Fruit fly (Drosophila melanogaster) whole organism, wandering third instar larva: Measurements from ENCODE around the gene cac.

Source experiments
- Abd-B ChIP-seq: fragments of >200 bp; optimal IDR thresholded peaks from 2 replicates; lab custom pipeline; 2017; ENCODE audit warnings: missing biosample characterization, missing genetic modification characterization
- CG32264 ChIP-seq: fragments of 200-800 bp; sonication (Bioruptor generic); optimal IDR thresholded peaks from 2 replicates; lab custom pipeline; 2016; ENCODE audit warnings: missing biosample characterization, missing genetic modification characterization
- CG9705 ChIP-seq: fragments of 200-800 bp; sonication (Bioruptor generic); optimal IDR thresholded peaks from 2 replicates; lab custom pipeline; 2018; ENCODE audit warnings: missing biosample characterization, mild to moderate bottlenecking, missing genetic modification characterization
- CrebA ChIP-seq: fragments of 200-800 bp; sonication (Bioruptor generic); optimal IDR thresholded peaks from 2 replicates; lab custom pipeline; 2016; ENCODE audit warnings: missing biosample characterization, mild to moderate bottlenecking, missing genetic modification characterization, borderline replicate concordance
- Dfd ChIP-seq: fragments of >200 bp; optimal IDR thresholded peaks from 2 replicates; lab custom pipeline; 2017; ENCODE audit warnings: missing biosample characterization, missing genetic modification characterization
- GATAd ChIP-seq: sonication (Bioruptor generic); optimal IDR thresholded peaks from 2 replicates; lab custom pipeline; 2016; ENCODE audit warnings: missing biosample characterization, missing genetic modification characterization
- HLH106 ChIP-seq: fragments of 200-800 bp; optimal IDR thresholded peaks from 3 replicates; lab custom pipeline; 2019; ENCODE audit warnings: missing biosample characterization, mild to moderate bottlenecking, missing genetic modification characterization, moderate library complexity
- Hnf4 ChIP-seq: fragments of 200-800 bp; sonication (Bioruptor generic); optimal IDR thresholded peaks from 2 replicates; lab custom pipeline; 2016; ENCODE audit warnings: missing biosample characterization, mild to moderate bottlenecking, missing genetic modification characterization
- Mio ChIP-seq: sonication (Bioruptor generic); optimal IDR thresholded peaks from 2 replicates; lab custom pipeline; 2016; ENCODE audit warnings: missing biosample characterization, missing genetic modification characterization
- Myc ChIP-seq: fragments of >200 bp; optimal IDR thresholded peaks from 2 replicates; lab custom pipeline; 2017
- OdsH ChIP-seq: fragments of 200-800 bp; sonication (Bioruptor generic); optimal IDR thresholded peaks from 2 replicates; lab custom pipeline; 2016; ENCODE audit warnings: missing biosample characterization, mild to moderate bottlenecking, missing genetic modification characterization
- Rel ChIP-seq, 2 experiments: fragments of 200-800 bp; sonication (Bioruptor generic) in 1 of 2; optimal IDR thresholded peaks; 2 replicates in 1 of 2; 3 replicates in 1 of 2; lab custom pipeline; 2016 to 2019; ENCODE audit warnings: mild to moderate bottlenecking in 2 of 2, missing biosample characterization in 2 of 2, missing genetic modification characterization in 2 of 2, moderate library complexity in 1 of 2
- Sp1 ChIP-seq: fragments of 200-800 bp; sonication (Bioruptor generic); optimal IDR thresholded peaks from 3 replicates; lab custom pipeline; 2019; ENCODE audit warnings: missing biosample characterization, mild to moderate bottlenecking, missing genetic modification characterization, moderate library complexity
- Vsx2 ChIP-seq: fragments of 200-300, 225-300 bp; sonication (Bioruptor generic); optimal IDR thresholded peaks from 2 replicates; lab custom pipeline; 2018; ENCODE audit warnings: missing biosample characterization, missing genetic modification characterization; ENCODE audit not compliant: partially characterized antibody
- br ChIP-seq: fragments of 200-800 bp; sonication (Bioruptor generic); optimal IDR thresholded peaks from 2 replicates; lab custom pipeline; 2016; ENCODE audit warnings: missing biosample characterization, missing genetic modification characterization
- brk ChIP-seq: fragments of 200-800 bp; sonication (Bioruptor generic); optimal IDR thresholded peaks from 2 replicates; lab custom pipeline; 2016; ENCODE audit warnings: missing biosample characterization, mild to moderate bottlenecking, missing genetic modification characterization
- dl ChIP-seq, 2 experiments: fragments of 175-275, 200-275 bp in 1 of 2; fragments of 200-275 bp in 1 of 2; sonication (Bioruptor generic); optimal IDR thresholded peaks; lab custom pipeline; 2018; ENCODE audit warnings: mild to moderate bottlenecking in 2 of 2, missing biosample characterization in 2 of 2, missing genetic modification characterization in 2 of 2, moderate library complexity in 2 of 2; ENCODE audit not compliant: partially characterized antibody in 2 of 2, insufficient read depth in 1 of 2
- dmrt93B ChIP-seq: fragments of 200-800 bp; sonication (Bioruptor generic); optimal IDR thresholded peaks from 2 replicates; lab custom pipeline; 2018; ENCODE audit warnings: missing biosample characterization, mild to moderate bottlenecking, missing genetic modification characterization
- dsf ChIP-seq: sonication (Bioruptor generic); optimal IDR thresholded peaks from 2 replicates; lab custom pipeline; 2016; ENCODE audit warnings: missing biosample characterization, missing genetic modification characterization, borderline replicate concordance
- ey ChIP-seq: fragments of 200-800 bp; sonication (Bioruptor generic); optimal IDR thresholded peaks from 2 replicates; lab custom pipeline; 2016; ENCODE audit warnings: missing biosample characterization, missing genetic modification characterization
- foxo ChIP-seq, 2 experiments: fragments of 200-800 bp; sonication (Bioruptor generic); optimal IDR thresholded peaks; 2 replicates in 1 of 2; 3 replicates in 1 of 2; lab custom pipeline; 2016 to 2017; ENCODE audit warnings: missing biosample characterization in 2 of 2, missing genetic modification characterization in 2 of 2
- fru ChIP-seq: fragments of 200-800 bp; sonication (Bioruptor generic); optimal IDR thresholded peaks from 3 replicates; lab custom pipeline; 2016; ENCODE audit warnings: missing biosample characterization, mild to moderate bottlenecking, missing genetic modification characterization
- h ChIP-seq: fragments of 200-800 bp; sonication (Bioruptor generic); optimal IDR thresholded peaks from 3 replicates; lab custom pipeline; 2016; ENCODE audit warnings: missing biosample characterization, mild to moderate bottlenecking, missing genetic modification characterization
- lola ChIP-seq: fragments of >200 bp; optimal IDR thresholded peaks from 2 replicates; lab custom pipeline; 2017; ENCODE audit warnings: missing biosample characterization, missing genetic modification characterization
- psq ChIP-seq: fragments of 200-800 bp; sonication (Bioruptor generic); optimal IDR thresholded peaks from 3 replicates; lab custom pipeline; 2017; ENCODE audit warnings: missing biosample characterization, mild to moderate bottlenecking, missing genetic modification characterization, moderate library complexity
- rgr ChIP-seq: fragments of 200-800 bp; sonication (Bioruptor generic); optimal IDR thresholded peaks from 3 replicates; lab custom pipeline; 2016; ENCODE audit warnings: missing biosample characterization, mild to moderate bottlenecking, missing genetic modification characterization
- tai ChIP-seq: sonication (Bioruptor generic); optimal IDR thresholded peaks from 2 replicates; lab custom pipeline; 2016; ENCODE audit warnings: missing biosample characterization, missing genetic modification characterization
- woc ChIP-seq: sonication (Bioruptor generic); optimal IDR thresholded peaks from 2 replicates; lab custom pipeline; 2016; ENCODE audit warnings: missing biosample characterization, mild to moderate bottlenecking, missing genetic modification characterization

The cac gene

DNA sequence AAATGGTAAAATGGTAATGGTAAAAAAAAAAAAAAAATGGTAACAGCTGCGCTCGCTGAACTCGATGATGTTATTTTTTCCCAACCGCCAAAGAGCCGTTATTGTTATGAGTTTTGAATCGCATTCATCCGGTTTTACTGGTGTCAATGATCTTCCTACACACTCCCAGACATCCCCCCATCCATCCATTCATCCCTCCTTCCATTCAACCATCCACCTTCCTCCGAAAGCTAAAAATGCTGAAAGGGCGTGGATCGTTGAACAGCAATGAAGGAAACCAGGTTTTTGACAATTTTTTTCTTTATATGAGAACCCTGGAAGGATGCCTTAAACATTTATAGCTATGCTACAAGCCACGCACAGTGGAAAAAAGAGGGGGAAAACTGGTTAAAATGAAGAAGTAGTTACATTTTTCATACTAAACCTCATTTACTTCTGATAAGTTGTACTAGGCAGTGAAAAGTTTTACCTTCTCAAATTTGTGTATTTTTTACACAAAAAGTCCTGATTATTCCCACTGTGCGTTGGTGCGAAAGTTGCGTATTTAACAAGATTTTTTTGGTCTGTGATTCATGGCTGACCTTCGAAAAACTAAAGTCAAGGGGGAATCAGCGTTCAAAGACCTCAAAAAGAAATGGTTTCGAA, 15.2 kb upstream of the cac start:
- peak; percentile 43 for TF ChIP-seq woc (GFP tag; lab: Kevin White, UChicago)
- peak; percentile 36 for TF ChIP-seq ey
- peak; percentile 39 for TF ChIP-seq Sp1 (GFP tag; lab: Kevin White, UChicago)
- no peak for TF ChIP-seq Vsx2 (GFP tag; lab: Kevin White, UChicago)
- TF ChIP-seq GATAd (GFP tag; lab: Kevin White, UChicago) = no peak
- no peak for TF ChIP-seq tai (GFP tag; lab: Kevin White, UChicago)
- TF ChIP-seq OdsH (GFP tag; lab: Kevin White, UChicago) = peak; percentile 16
- TF ChIP-seq dmrt93B (GFP tag; lab: Kevin White, UChicago) = no peak
- peak in 1 of 2 experiments; percentile 28 for TF ChIP-seq foxo (GFP tag; optimal IDR thresholded peaks at IDR 0.05; lab: Kevin White, UChicago)
- peak; percentile 38 for TF ChIP-seq br (GFP tag; lab: Kevin White, UChicago)
- TF ChIP-seq psq (GFP tag; lab: Kevin White, UChicago) = peak; percentile 19
- TF ChIP-seq fru = peak; percentile 51
- TF ChIP-seq h = peak; percentile 69
- TF ChIP-seq brk (GFP tag; lab: Kevin White, UChicago) = no peak
- TF ChIP-seq rgr (GFP tag; lab: Kevin White, UChicago) = peak; percentile 57
- peak; percentile 25 for TF ChIP-seq HLH106

DNA sequence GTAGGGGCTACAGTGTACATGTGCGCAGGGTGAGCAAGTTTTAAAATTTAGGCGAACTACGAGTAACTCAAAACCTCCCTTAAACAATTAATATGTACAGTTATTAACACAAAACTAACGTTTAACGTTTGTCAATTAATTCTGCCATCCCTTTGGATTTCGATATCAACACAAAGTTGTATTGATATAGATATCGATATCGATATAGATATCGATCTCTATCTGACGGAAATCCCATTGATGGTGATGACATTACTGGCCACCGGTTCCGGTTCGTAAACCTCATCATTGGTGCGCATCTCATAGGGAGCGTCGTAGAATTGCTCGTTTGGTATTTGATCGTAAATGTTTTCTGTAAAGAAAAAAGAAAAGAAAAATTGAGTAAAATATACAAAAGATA, 8.4 kb upstream of the cac start:
- TF ChIP-seq ey (no peak), foxo (GFP tag; optimal IDR thresholded peaks at IDR 0.05; lab: Kevin White, UChicago) (no peak), Mio (GFP tag; lab: Kevin White, UChicago) (no peak), Myc (lab: Kevin White, UChicago) (no peak), lola (GFP tag; lab: Kevin White, UChicago) (no peak), brk (GFP tag; lab: Kevin White, UChicago) (no peak), rgr (GFP tag; lab: Kevin White, UChicago) (no peak), CG9705 (no peak), CrebA (GFP tag; lab: Kevin White, UChicago) (no peak), Vsx2 (GFP tag; lab: Kevin White, UChicago) (no peak), HLH106 (no peak), CG32264 (no peak)

DNA sequence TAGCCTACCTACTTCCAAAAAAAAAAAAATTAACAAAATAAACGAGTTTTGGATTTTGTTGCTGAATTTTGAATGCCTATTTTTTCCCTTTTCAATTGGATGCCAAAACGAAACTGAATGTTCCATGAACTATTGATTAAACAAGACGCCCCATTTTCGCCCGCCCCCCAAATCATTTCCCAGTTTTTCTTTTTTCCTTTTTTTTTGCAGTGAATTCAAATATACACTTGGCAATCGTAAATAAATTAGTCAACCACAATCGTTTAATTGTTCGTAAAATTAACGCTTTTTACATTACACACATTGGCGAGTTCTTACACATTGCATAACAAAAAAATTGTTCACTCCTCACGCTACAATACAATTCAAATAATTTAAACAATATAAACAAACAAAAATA, 7.8 kb upstream of the cac start, which contains the start of gene CG18130:
Gene CG18130 (minus strand): TSS at position 101 of the 400 bp plus-strand sequence.
- TF ChIP-seq Myc (lab: Kevin White, UChicago) = no peak
- no peak for TF ChIP-seq Hnf4 (GFP tag; lab: Kevin White, UChicago)
- no peak for TF ChIP-seq Rel (GFP tag; optimal IDR thresholded peaks at IDR 0.05; lab: Kevin White, UChicago)
- TF ChIP-seq Rel (tag; optimal IDR thresholded peaks at IDR 0.05; lab: Kevin White, UChicago) = no peak
- TF ChIP-seq woc (GFP tag; lab: Kevin White, UChicago) = no peak
- TF ChIP-seq ey = no peak
- no peak for TF ChIP-seq lola (GFP tag; lab: Kevin White, UChicago)

DNA sequence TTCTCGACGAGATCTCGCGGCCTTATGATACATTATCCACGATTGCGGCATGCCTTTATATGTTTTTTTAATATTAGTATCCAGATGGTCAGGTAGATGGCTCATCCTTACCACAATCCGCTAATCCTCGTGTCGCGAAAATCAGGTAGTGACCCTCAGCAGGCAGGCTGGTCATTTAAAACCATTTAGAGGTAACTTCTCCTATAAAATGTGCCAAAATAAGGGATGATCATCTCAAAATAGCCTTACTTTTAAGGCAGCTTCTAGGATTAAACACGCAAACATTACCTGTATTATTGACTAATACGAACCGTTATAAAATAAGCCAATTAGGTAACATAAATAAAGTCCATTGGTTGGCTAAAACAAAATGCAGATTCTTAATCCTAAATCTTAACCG, 4.0 kb upstream of the cac start, which contains the start of gene tsg:
Gene tsg (minus strand): TSS at position 37 of the 400 bp plus-strand sequence.
- TF ChIP-seq HLH106 = no peak
- no peak for TF ChIP-seq Abd-B (GFP tag; lab: Kevin White, UChicago)
- no peak for TF ChIP-seq dsf (GFP tag; lab: Kevin White, UChicago)
- TF ChIP-seq br (GFP tag; lab: Kevin White, UChicago) = no peak
- no peak for TF ChIP-seq CG9705
- no peak for TF ChIP-seq GATAd (GFP tag; lab: Kevin White, UChicago)
- TF ChIP-seq Myc (lab: Kevin White, UChicago) = no peak
- no peak for TF ChIP-seq Sp1 (GFP tag; lab: Kevin White, UChicago)
- TF ChIP-seq Vsx2 (GFP tag; lab: Kevin White, UChicago) = no peak
- TF ChIP-seq Dfd = no peak
- no peak for TF ChIP-seq dl (GFP tag; optimal IDR thresholded peaks at IDR 0.05; lab: Kevin White, UChicago; ENCODE audit: insufficient read depth in 1 of 2, partially characterized antibody in 2 of 2)

DNA sequence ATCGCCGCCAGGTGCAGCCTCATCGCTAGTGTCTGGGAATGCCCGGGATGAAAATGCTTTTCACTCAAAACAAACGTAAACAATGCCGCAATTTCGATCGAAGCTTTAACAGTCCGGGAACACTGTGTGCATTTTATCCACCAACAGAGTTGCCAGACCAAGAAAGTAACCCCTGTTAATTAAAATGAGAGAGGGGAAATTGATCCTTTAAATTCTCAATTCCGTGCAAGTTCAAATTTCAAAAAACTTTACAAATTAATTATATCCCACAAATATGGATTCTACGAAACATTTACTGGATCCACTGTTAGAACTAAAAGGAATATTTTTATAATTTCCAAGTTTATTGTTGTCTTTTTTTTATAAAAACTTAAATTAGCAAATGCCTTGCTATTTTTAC, 2.8 kb upstream of the cac start, which contains the start of gene gd:
Gene gd (minus strand): TSS at position 101 of the 400 bp plus-strand sequence.
- TF ChIP-seq tai (GFP tag; lab: Kevin White, UChicago) (no peak), rgr (GFP tag; lab: Kevin White, UChicago) (no peak), Abd-B (GFP tag; lab: Kevin White, UChicago) (no peak)
